Fruit fly (Drosophila melanogaster) Kc167 (cell line): ENCODE measurements around the gene CG32706.

Source experiments
- psq ChIP-seq: fragments of >200 bp; optimal IDR thresholded peaks from 2 replicates; lab custom pipeline; 2017; ENCODE audit warnings: missing external identifiers
- ttk ChIP-seq: sonication (Bioruptor generic); optimal IDR thresholded peaks from 2 replicates; lab custom pipeline; 2017; ENCODE audit warnings: missing external identifiers

DNA sequence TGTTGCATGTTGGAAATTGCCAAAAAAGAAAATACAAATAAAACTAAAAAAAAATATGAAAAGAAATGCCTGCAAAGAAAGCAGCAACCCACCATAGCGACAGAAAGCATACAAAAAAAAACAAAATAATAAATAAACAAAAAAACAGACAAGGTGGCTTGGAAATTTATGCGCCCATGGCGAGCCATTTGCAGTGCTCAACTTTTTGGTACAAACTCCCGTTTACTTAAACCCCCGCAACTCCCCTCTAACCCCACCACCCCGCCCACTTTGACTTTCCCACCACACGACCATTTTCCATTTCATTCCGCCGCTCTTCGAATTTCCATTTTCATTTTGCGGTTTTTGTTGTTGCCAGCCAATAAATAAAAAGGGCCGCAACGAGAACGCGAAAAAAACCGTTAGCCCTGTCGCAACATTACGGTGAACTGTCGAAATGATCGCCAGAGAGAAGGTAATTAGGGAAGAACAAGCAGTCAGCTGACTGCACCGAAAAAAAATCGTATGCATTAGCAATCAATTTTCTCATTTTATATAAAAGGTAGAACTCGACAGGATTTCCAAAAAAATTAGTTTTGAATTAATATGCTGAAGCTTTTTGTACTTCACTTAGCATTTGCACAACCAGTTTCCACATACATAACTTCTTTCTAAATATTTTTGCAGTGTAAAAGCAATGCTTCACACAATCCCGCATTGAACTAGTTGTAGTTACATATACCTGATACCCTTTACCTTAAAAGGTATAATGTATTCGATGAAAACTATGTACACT, 50.0 kb downstream of the CG32706 start:
- no peak for TF ChIP-seq psq (lab: Kevin White, UChicago)
- no peak for TF ChIP-seq ttk (lab: Kevin White, UChicago)
